Worm (Caenorhabditis elegans): ENCODE measurements around the gene rars-1.

Gene rars-1

ce11 chrIII:4912317-4912716, 4.7 kb downstream of the rars-1 start, which contains the start of the genes F26F4.9 and cee-1:
Gene F26F4.9, minus strand, starts transcription at chrIII:4912521.
Gene cee-1, plus strand, starts transcription at chrIII:4912699.
- peak; percentile 48 for TF ChIP-seq nhr-23 (tag; optimal IDR thresholded peaks at IDR 0.05)
- TF ChIP-seq nhr-43 (tag; optimal IDR thresholded peaks at IDR 0.05; ENCODE audit: poor library complexity, severe bottlenecking), result peak; percentile 90
- TF ChIP-seq ztf-11 (tag; optimal IDR thresholded peaks at IDR 0.05), result no peak
- TF ChIP-seq egl-27 (tag; optimal IDR thresholded peaks at IDR 0.05), result no peak
- no peak for TF ChIP-seq nhr-237 (tag; optimal IDR thresholded peaks at IDR 0.05)
- no peak for TF ChIP-seq fos-1 (tag; optimal IDR thresholded peaks at IDR 0.05)
- no peak for TF ChIP-seq mdl-1 (tag; optimal IDR thresholded peaks at IDR 0.05)
- TF ChIP-seq daf-12 (tag; optimal IDR thresholded peaks at IDR 0.05), result no peak
- TF ChIP-seq elt-2 (tag; optimal IDR thresholded peaks at IDR 0.05), result peak; percentile 6
- no peak for TF ChIP-seq sea-2 (GFP tag; optimal IDR thresholded peaks at IDR 0.05)
- TF ChIP-seq hmg-11 (tag; optimal IDR thresholded peaks at IDR 0.05), result peak; percentile 33
- no peak for TF ChIP-seq R02D3.7 (tag; optimal IDR thresholded peaks at IDR 0.05)
- no peak for TF ChIP-seq nhr-67 (tag; optimal IDR thresholded peaks at IDR 0.05)
- TF ChIP-seq ceh-16 (tag; optimal IDR thresholded peaks at IDR 0.05), result no peak
- TF ChIP-seq ceh-9 (tag; optimal IDR thresholded peaks at IDR 0.05), result no peak
- TF ChIP-seq elt-1 (tag; optimal IDR thresholded peaks at IDR 0.05), result no peak
- no peak for TF ChIP-seq fkh-10 (GFP tag; optimal IDR thresholded peaks at IDR 0.05)
- no peak for TF ChIP-seq ceh-82 (tag; optimal IDR thresholded peaks at IDR 0.05)
- peak; percentile 43 for TF ChIP-seq pqm-1 (tag; optimal IDR thresholded peaks at IDR 0.05)
- TF ChIP-seq nhr-11 (tag; optimal IDR thresholded peaks at IDR 0.05), result no peak
- no peak for TF ChIP-seq egl-5 (tag; optimal IDR thresholded peaks at IDR 0.05)
- TF ChIP-seq mml-1 (tag; optimal IDR thresholded peaks at IDR 0.05), result no peak
- no peak for TF ChIP-seq ztf-4 (tag; optimal IDR thresholded peaks at IDR 0.05)
- TF ChIP-seq unc-39 (tag; optimal IDR thresholded peaks at IDR 0.05), result no peak
- no peak for TF ChIP-seq lsy-12 (tag; optimal IDR thresholded peaks at IDR 0.05)
- TF ChIP-seq jun-1 (tag; optimal IDR thresholded peaks at IDR 0.05), result peak; percentile 22
- no peak for TF ChIP-seq nhr-77 (tag; optimal IDR thresholded peaks at IDR 0.05)
- TF ChIP-seq skn-1 (tag; optimal IDR thresholded peaks at IDR 0.05), result no peak
- no peak for TF ChIP-seq nhr-25 (tag; optimal IDR thresholded peaks at IDR 0.05)
- TF ChIP-seq ceh-28 (tag; optimal IDR thresholded peaks at IDR 0.05), result no peak
- no peak for TF ChIP-seq unc-62 (GFP tag; optimal IDR thresholded peaks at IDR 0.05)
- TF ChIP-seq ama-1 (optimal IDR thresholded peaks at IDR 0.05), result no peak
- no peak for TF ChIP-seq nhr-76 (tag; optimal IDR thresholded peaks at IDR 0.05)
- TF ChIP-seq fkh-2 (tag; optimal IDR thresholded peaks at IDR 0.05), result no peak
- no peak for TF ChIP-seq eor-1 (tag; optimal IDR thresholded peaks at IDR 0.05)
- TF ChIP-seq nfya-1 (tag; optimal IDR thresholded peaks at IDR 0.05; ENCODE audit: insufficient read depth), result peak; percentile 65
- TF ChIP-seq tbx-2 (tag; optimal IDR thresholded peaks at IDR 0.05), result no peak
- TF ChIP-seq nhr-12 (tag; optimal IDR thresholded peaks at IDR 0.05), result no peak
- peak; percentile 71 for TF ChIP-seq pha-4 (tag; optimal IDR thresholded peaks at IDR 0.05)
- TF ChIP-seq aly-2 (tag; optimal IDR thresholded peaks at IDR 0.05), result no peak
- TF ChIP-seq zag-1 (tag; optimal IDR thresholded peaks at IDR 0.05), result no peak
- TF ChIP-seq ZK546.5 (tag; optimal IDR thresholded peaks at IDR 0.05), result no peak
- TF ChIP-seq nhr-28 (tag; optimal IDR thresholded peaks at IDR 0.05), result no peak
- TF ChIP-seq snpc-4 (tag; optimal IDR thresholded peaks at IDR 0.05), result peak; percentile 53
- peak; percentile 80 for TF ChIP-seq lin-15B (tag; optimal IDR thresholded peaks at IDR 0.05)
- no peak for TF ChIP-seq lin-39 (tag; optimal IDR thresholded peaks at IDR 0.05)
- TF ChIP-seq elt-3 (tag; optimal IDR thresholded peaks at IDR 0.05), result no peak

- TF ChIP-seq eor-1 (tag; optimal IDR thresholded peaks at IDR 0.05) (no peak), daf-12 (tag; optimal IDR thresholded peaks at IDR 0.05) (no peak), mdl-1 (tag; optimal IDR thresholded peaks at IDR 0.05) (no peak), nfya-1 (tag; optimal IDR thresholded peaks at IDR 0.05; ENCODE audit: insufficient read depth) (no peak)
Observed at ce11 chrIII:4910956-4911355, 6.0 kb downstream of the rars-1 start, which contains the start of gene F26F4.2. Gene F26F4.2, plus strand, starts transcription at chrIII:4911256.

All from whole organism, L3 larva.